Worm (Caenorhabditis elegans) whole organism, young adult: Measurements from ENCODE around the gene D1044.4.

Experiments
- B0035.1 ChIP-seq: sonication (generic microtip); optimal IDR thresholded peaks from 2 replicates; lab custom pipeline; 2016; ENCODE audit warnings: missing genetic modification characterization, mild to moderate bottlenecking, missing compliant biosample characterization, missing genotype, missing genetic modification reagents
- B0336.3 ChIP-seq: fragments of 200-800 bp; sonication (Bioruptor generic); IDR thresholded peaks from 2 replicates; pipeline ENCODE4 v1.3.6; 2022; ENCODE audit warnings: missing genetic modification characterization, missing compliant biosample characterization
- F10E7.11 ChIP-seq: sonication (generic microtip); optimal IDR thresholded peaks from 2 replicates; lab custom pipeline; 2017; ENCODE audit warnings: mild to moderate bottlenecking, missing genetic modification characterization, moderate library complexity, missing compliant biosample characterization
- F39B2.1 ChIP-seq: fragments of 200-800 bp; sonication (Bioruptor generic); IDR thresholded peaks from 2 replicates; pipeline ENCODE4 v1.3.6; 2022; ENCODE audit warnings: missing genetic modification reagents, missing genetic modification characterization, missing compliant biosample characterization
- F49E8.2 ChIP-seq: sonication (generic microtip); optimal IDR thresholded peaks from 3 replicates; lab custom pipeline; 2017; ENCODE audit warnings: missing genetic modification characterization, mild to moderate bottlenecking, missing compliant biosample characterization, antibody characterized with exemption, moderate library complexity; ENCODE audit not compliant: insufficient read depth
- F57C9.4 ChIP-seq: sonication (generic microtip); optimal IDR thresholded peaks from 2 replicates; lab custom pipeline; 2017; ENCODE audit warnings: mild to moderate bottlenecking, missing genetic modification characterization, missing compliant biosample characterization
- T07F8.4 ChIP-seq: sonication (generic microtip); optimal IDR thresholded peaks from 2 replicates; lab custom pipeline; 2016; ENCODE audit warnings: mild to moderate bottlenecking, missing genetic modification characterization, moderate library complexity, missing compliant biosample characterization
- T26A5.8 ChIP-seq: sonication (generic microtip); optimal IDR thresholded peaks from 2 replicates; lab custom pipeline; 2016; ENCODE audit warnings: missing genetic modification characterization, missing compliant biosample characterization
- Y53F4B.3 ChIP-seq: fragments of 200-800 bp; sonication (Bioruptor generic); IDR thresholded peaks from 2 replicates; pipeline ENCODE4 v1.3.6; 2022; ENCODE audit warnings: missing genetic modification reagents, missing genetic modification characterization, missing compliant biosample characterization
- Y79H2A.3 ChIP-seq: fragments of 200-800 bp; sonication (Bioruptor generic); conservative IDR thresholded peaks from 2 replicates; pipeline ENCODE4 v1.3.6; 2022; ENCODE audit warnings: missing genetic modification reagents, missing genetic modification characterization, missing compliant biosample characterization
- Y95B8A.8 ChIP-seq: fragments of 200-800 bp; sonication (Bioruptor generic); IDR thresholded peaks from 2 replicates; pipeline ENCODE4 v1.3.6; 2022; ENCODE audit warnings: missing genetic modification reagents, missing genetic modification characterization, missing compliant biosample characterization
- athp-1 ChIP-seq: sonication (generic microtip); optimal IDR thresholded peaks from 2 replicates; lab custom pipeline; 2017; ENCODE audit warnings: mild to moderate bottlenecking, missing genetic modification characterization, missing compliant biosample characterization
- ccch-3 ChIP-seq: fragments of 200-800 bp; sonication (Bioruptor generic); optimal IDR thresholded peaks from 2 replicates; lab custom pipeline; 2018; ENCODE audit warnings: mild to moderate bottlenecking, missing genetic modification characterization, missing compliant biosample characterization
- cebp-1 ChIP-seq, 2 experiments: fragments of 200-800 bp in 1 of 2; sonication (Bioruptor generic) in 1 of 2; sonication (generic microtip) in 1 of 2; IDR thresholded peaks in 1 of 2; optimal IDR thresholded peaks in 1 of 2; 2 replicates each; pipeline versions ENCODE4 v1.3.6 to Lab custom; 2017 to 2022; ENCODE audit warnings: missing compliant biosample characterization in 2 of 2, missing genetic modification characterization in 2 of 2, mild to moderate bottlenecking in 1 of 2, missing genetic modification reagents in 1 of 2, moderate library complexity in 1 of 2
- ceh-100 ChIP-seq: fragments of 200-800 bp; sonication (Bioruptor generic); IDR thresholded peaks from 2 replicates; pipeline ENCODE4 v1.3.6; 2022; ENCODE audit warnings: missing genetic modification reagents, missing genetic modification characterization, missing compliant biosample characterization
- ceh-27 ChIP-seq: fragments of 200-800 bp; sonication (Bioruptor generic); optimal IDR thresholded peaks from 2 replicates; lab custom pipeline; 2018; ENCODE audit warnings: mild to moderate bottlenecking, missing genetic modification characterization, moderate library complexity, missing compliant biosample characterization
- ceh-40 ChIP-seq: fragments of 200-800 bp; sonication (Bioruptor generic); IDR thresholded peaks from 2 replicates; pipeline ENCODE4 v1.3.6; 2022; ENCODE audit warnings: missing genetic modification characterization, missing compliant biosample characterization
- chd-7 ChIP-seq: sonication (generic microtip); optimal IDR thresholded peaks from 2 replicates; lab custom pipeline; 2016; ENCODE audit warnings: mild to moderate bottlenecking, missing genetic modification characterization, moderate library complexity, missing compliant biosample characterization
- die-1 ChIP-seq: sonication (generic microtip); optimal IDR thresholded peaks from 2 replicates; lab custom pipeline; 2016; ENCODE audit warnings: missing genotype, mild to moderate bottlenecking, missing genetic modification characterization, missing compliant biosample characterization
- dpl-1 ChIP-seq: fragments of 150-350 bp; optimal IDR thresholded peaks from 2 replicates; lab custom pipeline; 2014; ENCODE audit warnings: missing biosample characterization, missing genetic modification reagents, missing genetic modification characterization
- egl-44 ChIP-seq: fragments of 200-800 bp; sonication (Bioruptor generic); IDR thresholded peaks from 2 replicates; pipeline ENCODE4 v1.3.6; 2022; ENCODE audit warnings: missing genetic modification reagents, missing genetic modification characterization, missing compliant biosample characterization
- ets-4 ChIP-seq: fragments of 200-800 bp; sonication (Bioruptor generic); optimal IDR thresholded peaks from 2 replicates; lab custom pipeline; 2018; ENCODE audit warnings: mild to moderate bottlenecking, missing genetic modification characterization, missing compliant biosample characterization
- fkh-3 ChIP-seq: sonication (generic microtip); optimal IDR thresholded peaks from 2 replicates; lab custom pipeline; 2016; ENCODE audit warnings: mild to moderate bottlenecking, missing genetic modification characterization, missing compliant biosample characterization
- let-607 ChIP-seq, 2 experiments: fragments of 200-800 bp in 1 of 2; sonication (Bioruptor generic) in 1 of 2; sonication (generic microtip) in 1 of 2; optimal IDR thresholded peaks; 2 replicates each; lab custom pipeline; 2016 to 2018; ENCODE audit warnings: mild to moderate bottlenecking in 2 of 2, missing compliant biosample characterization in 2 of 2, missing genetic modification characterization in 2 of 2, moderate library complexity in 2 of 2, missing genotype in 1 of 2
- lin-26 ChIP-seq: fragments of 200-800 bp; sonication (Bioruptor generic); IDR thresholded peaks from 2 replicates; pipeline ENCODE4 v1.3.6; 2022; ENCODE audit warnings: missing genetic modification reagents, missing genetic modification characterization, missing compliant biosample characterization
- lin-40 ChIP-seq: sonication (generic microtip); optimal IDR thresholded peaks from 2 replicates; lab custom pipeline; 2016; ENCODE audit warnings: missing genetic modification characterization, mild to moderate bottlenecking, missing compliant biosample characterization, missing genotype, missing genetic modification reagents
- lin-54 ChIP-seq: fragments of 200-800 bp; sonication (Bioruptor generic); optimal IDR thresholded peaks from 2 replicates; lab custom pipeline; 2018; ENCODE audit warnings: mild to moderate bottlenecking, missing genetic modification characterization, missing compliant biosample characterization
- lsy-27 ChIP-seq: sonication (generic microtip); optimal IDR thresholded peaks from 2 replicates; lab custom pipeline; 2017; ENCODE audit warnings: missing genetic modification characterization, mild to moderate bottlenecking, missing compliant biosample characterization, antibody characterized with exemption, missing genotype, borderline replicate concordance; ENCODE audit not compliant: insufficient read depth
- madf-10 ChIP-seq: sonication (generic microtip); optimal IDR thresholded peaks from 2 replicates; lab custom pipeline; 2016; ENCODE audit warnings: mild to moderate bottlenecking, missing genetic modification characterization, missing compliant biosample characterization
- mcd-1 ChIP-seq: fragments of 200-800 bp; sonication (Bioruptor generic); IDR thresholded peaks from 2 replicates; pipeline ENCODE4 v1.3.6; 2022; ENCODE audit warnings: missing genetic modification reagents, missing genetic modification characterization, missing compliant biosample characterization
- mxl-1 ChIP-seq: sonication (generic microtip); optimal IDR thresholded peaks from 2 replicates; lab custom pipeline; 2016; ENCODE audit warnings: missing genetic modification characterization, missing compliant biosample characterization
- nfya-1 ChIP-seq: sonication (generic microtip); optimal IDR thresholded peaks from 2 replicates; lab custom pipeline; 2017; ENCODE audit warnings: antibody characterized with exemption, missing compliant biosample characterization, missing genetic modification characterization, borderline replicate concordance; ENCODE audit not compliant: insufficient read depth
- nfyb-1 ChIP-seq: fragments of 200-800 bp; sonication (Bioruptor generic); IDR thresholded peaks from 2 replicates; pipeline ENCODE4 v1.3.6; 2022; ENCODE audit warnings: missing genetic modification reagents, missing genetic modification characterization, missing compliant biosample characterization
- nhr-179 ChIP-seq: sonication (generic microtip); optimal IDR thresholded peaks from 2 replicates; lab custom pipeline; 2016; ENCODE audit warnings: mild to moderate bottlenecking, missing genetic modification characterization, missing compliant biosample characterization
- nhr-27 ChIP-seq: fragments of 200-800 bp; sonication (Bioruptor generic); optimal IDR thresholded peaks from 2 replicates; lab custom pipeline; 2018; ENCODE audit warnings: mild to moderate bottlenecking, missing genetic modification characterization, moderate library complexity, missing compliant biosample characterization
- nhr-90 ChIP-seq: sonication (generic microtip); optimal IDR thresholded peaks from 2 replicates; lab custom pipeline; 2016; ENCODE audit warnings: missing genotype, mild to moderate bottlenecking, missing genetic modification characterization, missing compliant biosample characterization
- rcor-1 ChIP-seq: fragments of 200-800 bp; sonication (Bioruptor generic); IDR thresholded peaks from 2 replicates; pipeline ENCODE4 v1.3.6; 2022; ENCODE audit warnings: missing genetic modification reagents, missing genetic modification characterization, missing compliant biosample characterization
- snpc-1.1 ChIP-seq: sonication (generic microtip); optimal IDR thresholded peaks from 2 replicates; lab custom pipeline; 2017; ENCODE audit warnings: missing genetic modification characterization, mild to moderate bottlenecking, missing compliant biosample characterization, antibody characterized with exemption, moderate library complexity, missing genotype, missing genetic modification reagents; ENCODE audit not compliant: insufficient read depth
- snpc-1.3 ChIP-seq: sonication (generic microtip); optimal IDR thresholded peaks from 2 replicates; lab custom pipeline; 2017; ENCODE audit warnings: missing genetic modification characterization, mild to moderate bottlenecking, missing compliant biosample characterization, antibody characterized with exemption, moderate library complexity, missing genotype, missing genetic modification reagents; ENCODE audit not compliant: insufficient read depth
- tbp1 ChIP-seq: fragments of 200-800 bp; sonication (Bioruptor generic); optimal IDR thresholded peaks from 2 replicates; lab custom pipeline; 2018; ENCODE audit warnings: mild to moderate bottlenecking, missing genetic modification characterization, missing compliant biosample characterization
- tlf-1 ChIP-seq: fragments of 200-800 bp; sonication (Bioruptor generic); optimal IDR thresholded peaks from 2 replicates; lab custom pipeline; 2018; ENCODE audit warnings: mild to moderate bottlenecking, missing genetic modification characterization, missing compliant biosample characterization
- xnd-1 ChIP-seq: sonication (generic microtip); optimal IDR thresholded peaks from 2 replicates; lab custom pipeline; 2016; ENCODE audit warnings: missing genotype, missing genetic modification reagents, missing genetic modification characterization, missing compliant biosample characterization
- zim-3 ChIP-seq: sonication (generic microtip); optimal IDR thresholded peaks from 2 replicates; lab custom pipeline; 2017; ENCODE audit warnings: mild to moderate bottlenecking, missing genetic modification characterization, moderate library complexity, missing compliant biosample characterization
- ztf-22 ChIP-seq: fragments of 200-800 bp; sonication (Bioruptor generic); optimal IDR thresholded peaks from 2 replicates; lab custom pipeline; 2018; ENCODE audit warnings: mild to moderate bottlenecking, missing genetic modification characterization, moderate library complexity, missing compliant biosample characterization
- ztf-25 ChIP-seq: fragments of 200-800 bp; sonication (Bioruptor generic); IDR thresholded peaks from 2 replicates; pipeline ENCODE4 v1.3.6; 2022; ENCODE audit warnings: missing genetic modification reagents, missing genetic modification characterization, missing compliant biosample characterization

The D1044.4 gene

ce11 chrIII:5503669-5504068, 18.2 kb downstream of the D1044.4 start (continued):
- no peak for TF ChIP-seq tlf-1 (GFP tag; lab: Kevin White, UChicago)
- TF ChIP-seq ceh-40 (GFP tag; lab: Robert Waterston, UW) = no peak
- peak; percentile 64 for TF ChIP-seq dpl-1 (GFP tag; lab: Kevin White, UChicago)
- peak; percentile 19; the same call in 1 of the 2 replicates for TF ChIP-seq ceh-100
- TF ChIP-seq mxl-1 = no peak
- no peak for TF ChIP-seq T07F8.4 (tag; lab: Kevin White, UChicago)
- TF ChIP-seq F39B2.1 = no peak
- TF ChIP-seq chd-7 = no peak
- TF ChIP-seq Y79H2A.3 (GFP tag; lab: Robert Waterston, UW) = 0 out of 2 replicates have a peak, but pooled peaks have one; percentile 10
- peak; percentile 6 for TF ChIP-seq xnd-1
- no peak for TF ChIP-seq ccch-3 (GFP tag; lab: Kevin White, UChicago)
- TF ChIP-seq lin-54 (GFP tag; lab: Kevin White, UChicago) = peak; percentile 82

- no peak for TF ChIP-seq ceh-40 (GFP tag; lab: Robert Waterston, UW)
- peak; percentile 9; the same call in 1 of the 2 replicates for TF ChIP-seq lin-26
- TF ChIP-seq T26A5.8 (tag; lab: Kevin White, UChicago) = no peak
- no peak for TF ChIP-seq nhr-27 (tag; lab: Kevin White, UChicago)
- TF ChIP-seq nfya-1 (tag; lab: Kevin White, UChicago) = no peak
- TF ChIP-seq Y95B8A.8 (GFP tag; lab: Robert Waterston, UW) = peak; percentile 58
- TF ChIP-seq ztf-22 (GFP tag; lab: Kevin White, UChicago) = peak; percentile 31
- TF ChIP-seq cebp-1 (GFP tag; IDR thresholded peaks at IDR 0.05; lab: Robert Waterston, UW) = peak; percentile 46
- TF ChIP-seq cebp-1 (tag; optimal IDR thresholded peaks at IDR 0.05; lab: Kevin White, UChicago) = peak; percentile 70
- no peak for TF ChIP-seq F57C9.4 (tag; lab: Kevin White, UChicago)
- TF ChIP-seq tbp1 (GFP tag; lab: Kevin White, UChicago) = peak; percentile 31
- TF ChIP-seq die-1 (tag; lab: Kevin White, UChicago) = no peak
- TF ChIP-seq nhr-90 (tag; lab: Kevin White, UChicago) = no peak
- TF ChIP-seq rcor-1 (GFP tag; lab: Robert Waterston, UW) = no peak
- peak; percentile 42 for TF ChIP-seq lin-40
- TF ChIP-seq B0035.1 (tag; lab: Kevin White, UChicago) = no peak
- TF ChIP-seq ztf-25 (GFP tag; lab: Robert Waterston, UW) = no peak
- peak; percentile 67 for TF ChIP-seq B0336.3 (GFP tag; lab: Robert Waterston, UW)
- no peak for TF ChIP-seq lsy-27 (tag; lab: Kevin White, UChicago)
- TF ChIP-seq Y53F4B.3 = no peak
- no peak for TF ChIP-seq nhr-179 (tag; lab: Kevin White, UChicago)
- TF ChIP-seq ceh-27 (GFP tag; lab: Kevin White, UChicago) = no peak
- TF ChIP-seq snpc-1.1 = no peak
- TF ChIP-seq athp-1 (tag; lab: Kevin White, UChicago) = no peak
- no peak for TF ChIP-seq egl-44 (GFP tag; lab: Robert Waterston, UW)
- no peak for TF ChIP-seq F49E8.2 (tag; lab: Kevin White, UChicago)
- TF ChIP-seq snpc-1.3 = no peak
- peak; percentile 10; the same call in 1 of the 2 replicates for TF ChIP-seq nfyb-1 (GFP tag; lab: Robert Waterston, UW)
- no peak for TF ChIP-seq fkh-3
- peak in 1 of 2 experiments; percentile 29 for TF ChIP-seq let-607 (tag; optimal IDR thresholded peaks at IDR 0.05; lab: Kevin White, UChicago)
- TF ChIP-seq ets-4 (GFP tag; lab: Kevin White, UChicago) = peak; percentile 36
- TF ChIP-seq F10E7.11 (tag; lab: Kevin White, UChicago) = no peak
- TF ChIP-seq mcd-1 (GFP tag; lab: Robert Waterston, UW) = no peak
- TF ChIP-seq chd-7 = peak; percentile 30
- TF ChIP-seq madf-10 (tag; lab: Kevin White, UChicago) = no peak
- no peak for TF ChIP-seq lin-54 (GFP tag; lab: Kevin White, UChicago)
- TF ChIP-seq zim-3 = no peak
Measured at ce11 chrIII:5502915-5503575, 18.8 kb downstream of the D1044.4 start.
